Worm (Caenorhabditis elegans): ENCODE results near the gene unc-62.

The unc-62 gene

DNA sequence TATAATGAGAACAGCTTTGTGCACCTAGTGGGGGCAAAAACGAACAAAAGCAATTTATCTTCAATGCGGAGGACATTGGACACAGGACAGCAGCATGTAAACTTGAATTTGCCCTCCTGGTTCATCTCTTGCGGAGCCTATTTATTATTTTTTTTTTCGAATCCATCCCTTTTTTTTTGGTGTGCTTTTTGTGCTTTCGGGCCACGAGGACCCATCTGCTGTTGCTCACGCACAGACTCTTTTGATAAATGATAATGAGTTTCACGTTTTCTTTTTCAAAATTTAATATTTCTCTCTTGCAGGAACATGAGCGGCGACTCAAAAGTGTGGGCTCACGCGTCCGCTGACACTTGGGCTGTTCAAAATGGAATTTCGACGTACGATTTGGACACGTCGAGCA lies at the start of gene unc-62:
Gene unc-62, plus strand, starts transcription at position 301 of the 400 bp plus-strand sequence.
- TF ChIP-seq egl-27 (tag; optimal IDR thresholded peaks at IDR 0.05) (no peak), fos-1 (tag; optimal IDR thresholded peaks at IDR 0.05) (no peak), sma-3 (GFP tag; optimal IDR thresholded peaks at IDR 0.05) (no peak), F13H6.1 (tag; optimal IDR thresholded peaks at IDR 0.05) (no peak), unc-39 (tag; optimal IDR thresholded peaks at IDR 0.05) (no peak)

DNA sequence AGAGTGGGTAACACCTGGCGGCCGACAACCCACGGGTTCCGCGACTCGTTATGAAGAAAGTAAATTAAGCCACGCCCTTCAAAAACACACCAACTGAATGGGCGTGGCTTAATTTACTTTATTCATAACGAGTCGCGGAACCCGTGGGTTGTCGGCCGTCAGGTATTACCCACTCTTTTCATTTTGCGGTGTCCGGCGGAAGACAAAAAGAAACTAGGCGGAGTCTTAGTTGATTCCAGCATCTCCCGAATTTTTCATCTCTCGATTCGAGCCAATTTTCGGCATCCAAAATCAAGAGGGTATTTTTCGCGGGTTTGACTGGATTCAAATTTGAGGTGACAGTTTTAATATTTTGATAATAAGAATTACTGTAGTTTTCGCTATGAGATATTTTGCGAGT lies 49.6 kb upstream of the unc-62 start:
- TF ChIP-seq sem-4 (tag; optimal IDR thresholded peaks at IDR 0.05) = no peak
- TF ChIP-seq peb-1 (tag; optimal IDR thresholded peaks at IDR 0.05) = no peak
- no peak for TF ChIP-seq R02D3.7 (tag; optimal IDR thresholded peaks at IDR 0.05)
- no peak for TF ChIP-seq C34F6.9 (tag; optimal IDR thresholded peaks at IDR 0.05)
- TF ChIP-seq elt-3 (tag; optimal IDR thresholded peaks at IDR 0.05) = no peak
- TF ChIP-seq mdl-1 (tag; optimal IDR thresholded peaks at IDR 0.05) = no peak
- no peak for TF ChIP-seq lin-13 (GFP tag; optimal IDR thresholded peaks at IDR 0.05)
- no peak for TF ChIP-seq lin-39 (tag; optimal IDR thresholded peaks at IDR 0.05)
- no peak for TF ChIP-seq unc-39 (tag; optimal IDR thresholded peaks at IDR 0.05)
- no peak for TF ChIP-seq egl-27 (tag; optimal IDR thresholded peaks at IDR 0.05)
- no peak for TF ChIP-seq nhr-77 (tag; optimal IDR thresholded peaks at IDR 0.05)
- TF ChIP-seq nhr-21 (tag; optimal IDR thresholded peaks at IDR 0.05) = no peak
- TF ChIP-seq sma-9 (GFP tag; optimal IDR thresholded peaks at IDR 0.05) = no peak
- no peak for TF ChIP-seq sma-9 (tag; optimal IDR thresholded peaks at IDR 0.05)
- TF ChIP-seq mbf-1 (tag; optimal IDR thresholded peaks at IDR 0.05) = no peak
- no peak for TF ChIP-seq fos-1 (tag; optimal IDR thresholded peaks at IDR 0.05)
- no peak for TF ChIP-seq nhr-25 (tag; optimal IDR thresholded peaks at IDR 0.05)
- no peak for TF ChIP-seq ZK546.5 (tag; optimal IDR thresholded peaks at IDR 0.05)
- no peak for TF ChIP-seq dmd-4 (tag; optimal IDR thresholded peaks at IDR 0.05)
- no peak for TF ChIP-seq ztf-11 (tag; optimal IDR thresholded peaks at IDR 0.05)
- TF ChIP-seq nhr-129 (tag; optimal IDR thresholded peaks at IDR 0.05) = no peak

- TF ChIP-seq aly-2 (tag; optimal IDR thresholded peaks at IDR 0.05) (no peak), crh-2 (tag; optimal IDR thresholded peaks at IDR 0.05) (peak; percentile 55), C34F6.9 (tag; optimal IDR thresholded peaks at IDR 0.05) (peak; percentile 52), skn-1 (tag; optimal IDR thresholded peaks at IDR 0.05) (no peak), sma-9 (GFP tag; optimal IDR thresholded peaks at IDR 0.05) (no peak), sma-9 (tag; optimal IDR thresholded peaks at IDR 0.05) (no peak), gmeb-1 (tag; optimal IDR thresholded peaks at IDR 0.05) (peak; percentile 96), sma-3 (GFP tag; optimal IDR thresholded peaks at IDR 0.05) (peak; percentile 13), unc-55 (GFP tag; optimal IDR thresholded peaks at IDR 0.05) (peak; percentile 80), nhr-10 (tag; optimal IDR thresholded peaks at IDR 0.05) (no peak), R02D3.7 (tag; optimal IDR thresholded peaks at IDR 0.05) (no peak), lin-13 (GFP tag; optimal IDR thresholded peaks at IDR 0.05) (peak; percentile 62), Y55F3AM.14 (GFP tag; optimal IDR thresholded peaks at IDR 0.05) (peak; percentile 32), zag-1 (tag; optimal IDR thresholded peaks at IDR 0.05) (no peak), mab-5 (tag; optimal IDR thresholded peaks at IDR 0.05) (peak; percentile 11), sem-4 (tag; optimal IDR thresholded peaks at IDR 0.05) (peak; percentile 46), mbf-1 (tag; optimal IDR thresholded peaks at IDR 0.05) (no peak), nhr-23 (tag; optimal IDR thresholded peaks at IDR 0.05) (no peak), fos-1 (tag; optimal IDR thresholded peaks at IDR 0.05) (peak; percentile 53), ZK546.5 (tag; optimal IDR thresholded peaks at IDR 0.05) (no peak), dmd-4 (tag; optimal IDR thresholded peaks at IDR 0.05) (no peak), nhr-25 (tag; optimal IDR thresholded peaks at IDR 0.05) (peak; percentile 31), lin-39 (tag; optimal IDR thresholded peaks at IDR 0.05) (no peak), unc-39 (tag; optimal IDR thresholded peaks at IDR 0.05) (no peak), lsy-2 (tag; optimal IDR thresholded peaks at IDR 0.05) (peak; percentile 49 to 81)
These were observed 46.7 kb upstream of the unc-62 start, which contains the start of gene rft-2 for ce11 chrV:4450523-4451089. rft-2 (minus strand) TSS chrV:4450563.

ce11 chrV:4454634-4455033 lies 42.6 kb upstream of the unc-62 start, which contains the start of gene gnrr-5:
gnrr-5 (minus strand) TSS chrV:4454734.
- TF ChIP-seq ZK546.5 (tag; optimal IDR thresholded peaks at IDR 0.05) = no peak
- no peak for TF ChIP-seq ztf-4 (tag; optimal IDR thresholded peaks at IDR 0.05)
- TF ChIP-seq elt-3 (tag; optimal IDR thresholded peaks at IDR 0.05) = no peak
- TF ChIP-seq nhr-21 (tag; optimal IDR thresholded peaks at IDR 0.05) = no peak
- TF ChIP-seq mab-5 (tag; optimal IDR thresholded peaks at IDR 0.05) = no peak
- no peak for TF ChIP-seq alr-1 (tag; optimal IDR thresholded peaks at IDR 0.05)
- TF ChIP-seq lin-39 (tag; optimal IDR thresholded peaks at IDR 0.05) = no peak
- TF ChIP-seq zag-1 (tag; optimal IDR thresholded peaks at IDR 0.05) = no peak
- TF ChIP-seq unc-62 (GFP tag; optimal IDR thresholded peaks at IDR 0.05) = no peak
- TF ChIP-seq peb-1 (tag; optimal IDR thresholded peaks at IDR 0.05) = no peak
- no peak for TF ChIP-seq unc-55 (GFP tag; optimal IDR thresholded peaks at IDR 0.05)
- no peak for TF ChIP-seq nhr-129 (tag; optimal IDR thresholded peaks at IDR 0.05)
- TF ChIP-seq lin-13 (GFP tag; optimal IDR thresholded peaks at IDR 0.05) = no peak
- no peak for TF ChIP-seq nhr-25 (tag; optimal IDR thresholded peaks at IDR 0.05)
- TF ChIP-seq mbf-1 (tag; optimal IDR thresholded peaks at IDR 0.05) = no peak
- TF ChIP-seq F13H6.1 (tag; optimal IDR thresholded peaks at IDR 0.05) = no peak
- TF ChIP-seq R02D3.7 (tag; optimal IDR thresholded peaks at IDR 0.05) = no peak
- no peak for TF ChIP-seq nhr-6 (tag; optimal IDR thresholded peaks at IDR 0.05)
- no peak for TF ChIP-seq Y55F3AM.14 (GFP tag; optimal IDR thresholded peaks at IDR 0.05)

Measured in whole organism, L2 larva.